Fruit fly (Drosophila melanogaster): ENCODE results near the gene CG34106.

DNA sequence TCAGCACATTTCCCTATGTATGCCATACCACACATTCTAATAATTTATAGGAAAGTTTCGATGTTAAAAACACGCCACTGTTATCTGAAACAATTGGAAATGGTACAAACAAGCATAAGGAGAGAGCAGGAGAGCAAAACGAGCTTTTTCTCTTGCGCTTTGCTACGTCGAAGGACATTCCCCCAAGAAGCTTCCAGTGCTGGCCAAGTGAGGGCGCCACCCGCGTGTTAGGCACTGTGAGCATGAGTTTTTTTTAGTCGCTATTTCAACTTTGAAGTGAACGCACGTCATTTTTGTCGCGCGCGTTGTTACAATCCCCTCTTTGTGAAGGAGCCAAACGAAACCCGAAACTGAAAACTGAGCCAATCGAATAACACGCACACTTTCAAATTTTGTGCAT lies at the start of gene CG34106, which contains the start of gene beat-IIIa:
- TF ChIP-seq gl (tag; optimal IDR thresholded peaks at IDR 0.05), result no peak
- no peak for TF ChIP-seq CG10348 (GFP tag; IDR thresholded peaks at IDR 0.05)
- no peak for TF ChIP-seq CG4496 (GFP tag; IDR thresholded peaks at IDR 0.05)
- TF ChIP-seq CG32121 (GFP tag; IDR thresholded peaks at IDR 0.05), result no peak
- TF ChIP-seq CG15710 (tag; optimal IDR thresholded peaks at IDR 0.05), result no peak
- no peak for TF ChIP-seq CG17806 (tag; optimal IDR thresholded peaks at IDR 0.05)
- TF ChIP-seq CG34367 (tag; optimal IDR thresholded peaks at IDR 0.05), result no peak
- no peak for TF ChIP-seq CG8301 (tag; optimal IDR thresholded peaks at IDR 0.05)
- no peak for TF ChIP-seq EcR (GFP tag; optimal IDR thresholded peaks at IDR 0.05)
- TF ChIP-seq CG9948 (tag; optimal IDR thresholded peaks at IDR 0.05), result no peak
- no peak for TF ChIP-seq D1 (tag; optimal IDR thresholded peaks at IDR 0.05)
- no peak for TF ChIP-seq CG12605 (GFP tag; IDR thresholded peaks at IDR 0.05)
- no peak for TF ChIP-seq CG13204 (GFP tag; optimal IDR thresholded peaks at IDR 0.05)
- no peak for TF ChIP-seq Ets98B (GFP tag; IDR thresholded peaks at IDR 0.05)
